Worm (Caenorhabditis elegans) whole organism, L4 larva: Measurements from ENCODE around the gene F37B12.3.

Experiments used
- D1046.2 ChIP-seq: fragments of 200-800 bp; sonication (Bioruptor generic); IDR thresholded peaks from 2 replicates; pipeline ENCODE4 v1.3.6; 2022; ENCODE audit warnings: missing genetic modification characterization, missing compliant biosample characterization
- F44E2.7 ChIP-seq: fragments of 200-800 bp; sonication (Bioruptor generic); IDR thresholded peaks from 2 replicates; pipeline ENCODE4 v2.1.2; 2022; ENCODE audit warnings: missing genetic modification characterization, missing compliant biosample characterization
- F49E8.2 ChIP-seq: sonication (generic microtip); optimal IDR thresholded peaks from 2 replicates; lab custom pipeline; 2016; ENCODE audit warnings: missing compliant biosample characterization, mild to moderate bottlenecking, missing genetic modification characterization, borderline replicate concordance
- T20F7.1 ChIP-seq: fragments of 200-800 bp; sonication (Bioruptor generic); optimal IDR thresholded peaks from 2 replicates; lab custom pipeline; 2018; ENCODE audit warnings: mild to moderate bottlenecking, missing genetic modification characterization, missing compliant biosample characterization
- Y48G9A.11 ChIP-seq: fragments of 200-800 bp; sonication (Bioruptor generic); IDR thresholded peaks from 2 replicates; pipeline ENCODE4 v1.3.6; 2022; ENCODE audit warnings: missing genetic modification reagents, missing genetic modification characterization, missing compliant biosample characterization
- Y5F2A.4 ChIP-seq: fragments of 200-800 bp; sonication (Bioruptor generic); optimal IDR thresholded peaks from 2 replicates; lab custom pipeline; 2018; ENCODE audit warnings: mild to moderate bottlenecking, missing genetic modification characterization, missing compliant biosample characterization
- ama-1 ChIP-seq: fragments of 150-350 bp; optimal IDR thresholded peaks from 2 replicates; lab custom pipeline; 2014; ENCODE audit warnings: inconsistent platforms, mixed read lengths
- arid-1 ChIP-seq: fragments of 200-800 bp; sonication (Bioruptor generic); conservative IDR thresholded peaks from 2 replicates; pipeline ENCODE4 v1.3.6; 2022; ENCODE audit warnings: missing genetic modification reagents, missing genetic modification characterization, missing compliant biosample characterization
- ceh-62 ChIP-seq: sonication (generic microtip); optimal IDR thresholded peaks from 2 replicates; lab custom pipeline; 2017; ENCODE audit warnings: missing biosample characterization, missing genetic modification characterization
- ctbp-1 ChIP-seq: fragments of 200-800 bp; sonication (Bioruptor generic); IDR thresholded peaks from 2 replicates; pipeline ENCODE4 v1.3.6; 2022; ENCODE audit warnings: missing genetic modification reagents, missing genetic modification characterization, missing compliant biosample characterization
- daf-12 ChIP-seq: fragments of 150-350 bp; optimal IDR thresholded peaks from 2 replicates; lab custom pipeline; 2014; ENCODE audit warnings: missing biosample characterization, missing genetic modification reagents, missing genetic modification characterization
- daf-16 ChIP-seq, 3 experiments: sonication (generic microtip); optimal IDR thresholded peaks; 2 replicates each; lab custom pipeline; 2016 to 2017; ENCODE audit warnings: missing genetic modification characterization in 3 of 3, missing genetic modification reagents in 3 of 3, mild to moderate bottlenecking in 2 of 3, missing compliant biosample characterization in 2 of 3, missing biosample characterization in 1 of 3, moderate library complexity in 1 of 3
- daf-19 ChIP-seq: fragments of 200-800 bp; sonication (Bioruptor generic); conservative IDR thresholded peaks from 2 replicates; pipeline ENCODE4 v1.3.6; 2022; ENCODE audit warnings: missing genetic modification characterization, missing compliant biosample characterization
- daf-8 ChIP-seq: fragments of 200-800 bp; sonication (Bioruptor generic); IDR thresholded peaks from 2 replicates; pipeline ENCODE4 v1.3.6; 2022; ENCODE audit warnings: missing genetic modification characterization, missing compliant biosample characterization
- dmd-8 ChIP-seq: fragments of 200-800 bp; sonication (Bioruptor generic); IDR thresholded peaks from 2 replicates; pipeline ENCODE4 v1.3.6; 2022; ENCODE audit warnings: missing genetic modification characterization, missing compliant biosample characterization
- hif-1 ChIP-seq, 2 experiments: sonication (generic microtip); optimal IDR thresholded peaks; 2 replicates each; lab custom pipeline; 2016 to 2017; ENCODE audit warnings: missing compliant biosample characterization in 2 of 2, missing genetic modification characterization in 2 of 2, missing genetic modification reagents in 2 of 2, missing genotype in 2 of 2, mild to moderate bottlenecking in 1 of 2
- hlh-30 ChIP-seq: sonication (generic microtip); optimal IDR thresholded peaks from 2 replicates; lab custom pipeline; 2017; ENCODE audit warnings: antibody characterized with exemption, mild to moderate bottlenecking, missing genetic modification characterization, missing compliant biosample characterization; ENCODE audit not compliant: insufficient read depth
- lin-38 ChIP-seq: fragments of 200-800 bp; sonication (Bioruptor generic); IDR thresholded peaks from 2 replicates; pipeline ENCODE4 v1.3.6; 2022; ENCODE audit warnings: missing genetic modification reagents, missing genetic modification characterization, missing compliant biosample characterization
- lin-39 ChIP-seq: fragments of 150-350 bp; optimal IDR thresholded peaks from 2 replicates; lab custom pipeline; 2014; ENCODE audit warnings: missing biosample characterization, missing genetic modification reagents, missing genetic modification characterization
- madf-5 ChIP-seq, 2 experiments: fragments of 200-800 bp; sonication (Bioruptor generic); IDR thresholded peaks; 2 replicates each; pipeline ENCODE4 v1.3.6; 2022; ENCODE audit warnings: missing compliant biosample characterization in 2 of 2, missing genetic modification characterization in 2 of 2
- mes-2 ChIP-seq: sonication (generic microtip); optimal IDR thresholded peaks from 2 replicates; lab custom pipeline; 2016; ENCODE audit warnings: missing genotype, mild to moderate bottlenecking, missing genetic modification characterization, missing compliant biosample characterization; ENCODE audit not compliant: poor library complexity, severe bottlenecking
- mxl-2 ChIP-seq: fragments of 200-800 bp; sonication (Bioruptor generic); conservative IDR thresholded peaks from 2 replicates; pipeline ENCODE4 v1.3.6; 2022; ENCODE audit warnings: missing genetic modification reagents, missing genetic modification characterization, missing compliant biosample characterization
- nhr-10 ChIP-seq: fragments of 150-350 bp; optimal IDR thresholded peaks from 2 replicates; lab custom pipeline; 2014; ENCODE audit warnings: missing biosample characterization, missing genetic modification characterization
- nhr-111 ChIP-seq: fragments of 200-800 bp; sonication (Bioruptor generic); optimal IDR thresholded peaks from 2 replicates; lab custom pipeline; 2018; ENCODE audit warnings: mild to moderate bottlenecking, missing genetic modification characterization, missing compliant biosample characterization
- nhr-25 ChIP-seq: sonication (generic microtip); optimal IDR thresholded peaks from 2 replicates; lab custom pipeline; 2017; ENCODE audit warnings: missing genetic modification characterization, mild to moderate bottlenecking, missing compliant biosample characterization, antibody characterized with exemption, moderate library complexity, borderline replicate concordance; ENCODE audit not compliant: insufficient read depth
- nhr-48 ChIP-seq: sonication (generic microtip); optimal IDR thresholded peaks from 2 replicates; lab custom pipeline; 2016; ENCODE audit warnings: mild to moderate bottlenecking, missing genetic modification characterization, missing compliant biosample characterization
- nhr-77 ChIP-seq: fragments of 150-350 bp; optimal IDR thresholded peaks from 2 replicates; lab custom pipeline; 2014; ENCODE audit warnings: missing biosample characterization, missing genetic modification characterization
- pqm-1 ChIP-seq: sonication (generic microtip); optimal IDR thresholded peaks from 2 replicates; lab custom pipeline; 2017; ENCODE audit warnings: missing biosample characterization, missing genetic modification characterization
- set-16 ChIP-seq: fragments of 200-800 bp; sonication (Bioruptor generic); IDR thresholded peaks from 2 replicates; pipeline ENCODE4 v1.3.6; 2022; ENCODE audit warnings: missing genetic modification reagents, missing genetic modification characterization, missing compliant biosample characterization
- snpc-1.2 ChIP-seq: fragments of 200-800 bp; sonication (Bioruptor generic); IDR thresholded peaks from 2 replicates; pipeline ENCODE4 v1.3.6; 2022; ENCODE audit warnings: missing genetic modification reagents, missing genetic modification characterization, missing compliant biosample characterization
- tra-1 ChIP-seq: fragments of 200-800 bp; sonication (Bioruptor generic); IDR thresholded peaks from 2 replicates; pipeline ENCODE4 v1.3.6; 2022; ENCODE audit warnings: missing genetic modification reagents, missing genetic modification characterization, missing compliant biosample characterization
- unc-130 ChIP-seq: sonication (generic microtip); optimal IDR thresholded peaks from 2 replicates; lab custom pipeline; 2016; ENCODE audit warnings: missing genetic modification reagents, missing genetic modification characterization, missing compliant biosample characterization
- unc-62 ChIP-seq, 3 experiments: fragments of 150-350 bp in 1 of 3; sonication (generic microtip); optimal IDR thresholded peaks in 2 of 3; peaks in 1 of 3; 1 replicate in 1 of 3; 2 replicates in 2 of 3; lab custom pipeline; 2014 to 2017; ENCODE audit warnings: missing biosample characterization in 3 of 3, missing genetic modification characterization in 3 of 3, missing genetic modification reagents in 3 of 3, missing genotype in 1 of 3
- vab-7 ChIP-seq: fragments of 200-800 bp; sonication (Bioruptor generic); IDR thresholded peaks from 2 replicates; pipeline ENCODE4 v1.3.6; 2022; ENCODE audit warnings: missing genetic modification reagents, missing genetic modification characterization, missing compliant biosample characterization

Gene F37B12.3

ce11 chrII:9057035-9057668 is 15.9 kb upstream of the F37B12.3 start, which contains the start of gene rpl-32 (continued):
- TF ChIP-seq daf-16 (GFP tag; optimal IDR thresholded peaks at IDR 0.05; lab: Kevin White, UChicago) (no peak), daf-16 (tag; optimal IDR thresholded peaks at IDR 0.05; lab: Kevin White, UChicago) (peak; percentile 17), pqm-1 (tag; lab: Kevin White, UChicago) (no peak), daf-12 (tag; lab: Kevin White, UChicago) (no peak), unc-62 (GFP tag; optimal IDR thresholded peaks at IDR 0.05 in 1 of 2; lab: Kevin White, UChicago) (no peak), unc-62 (tag; optimal IDR thresholded peaks at IDR 0.05; lab: Kevin White, UChicago) (no peak), nhr-25 (tag; lab: Kevin White, UChicago) (peak; percentile 33), T20F7.1 (peak; percentile 82), lin-39 (tag; lab: Kevin White, UChicago) (no peak), nhr-111 (GFP tag; lab: Kevin White, UChicago) (no peak), mes-2 (tag; lab: Kevin White, UChicago) (peak; percentile 80), nhr-77 (peak; percentile 94), mxl-2 (GFP tag; lab: Robert Waterston, UW) (no peak), daf-8 (GFP tag; lab: Robert Waterston, UW) (no peak), snpc-1.2 (GFP tag; lab: Robert Waterston, UW) (no peak), F49E8.2 (tag; lab: Kevin White, UChicago) (no peak), nhr-10 (no peak), unc-130 (GFP tag; lab: Kevin White, UChicago) (peak; percentile 66), daf-19 (GFP tag; lab: Robert Waterston, UW) (0 out of 2 replicates have a peak, but pooled peaks have one; percentile 17), hlh-30 (tag; lab: Kevin White, UChicago) (peak; percentile 76), madf-5 (GFP tag; IDR thresholded peaks at IDR 0.05; lab: Robert Waterston, UW) (no peak), vab-7 (GFP tag; lab: Robert Waterston, UW) (no peak; the same call in 1 of the 2 replicates), nhr-48 (tag; lab: Kevin White, UChicago) (no peak)

ce11 chrII:9056215-9056819 is 15.1 kb upstream of the F37B12.3 start:
- 0 out of 2 replicates have a peak, but pooled peaks have one; percentile 38 for TF ChIP-seq F44E2.7
- TF ChIP-seq arid-1 (GFP tag; lab: Robert Waterston, UW): peak; percentile 81
- 0 out of 2 replicates have a peak, but pooled peaks have one; percentile 8 for TF ChIP-seq D1046.2
- TF ChIP-seq ama-1 (lab: Kevin White, UChicago): peak; percentile 59
- peak; percentile 17 for TF ChIP-seq Y5F2A.4 (GFP tag; lab: Kevin White, UChicago)
- TF ChIP-seq ctbp-1 (GFP tag; lab: Robert Waterston, UW): 0 out of 2 replicates have a peak, but pooled peaks have one; percentile 33
- peak; percentile 18 for TF ChIP-seq unc-130 (GFP tag; lab: Kevin White, UChicago)
- TF ChIP-seq Y48G9A.11 (GFP tag; lab: Robert Waterston, UW): peak; percentile 70
- no peak for TF ChIP-seq T20F7.1
- TF ChIP-seq hif-1 (tag; optimal IDR thresholded peaks at IDR 0.05; lab: Kevin White, UChicago): no peak
- no peak for TF ChIP-seq ceh-62 (tag; lab: Kevin White, UChicago)
- TF ChIP-seq snpc-1.2 (GFP tag; lab: Robert Waterston, UW): peak; percentile 53; the same call in 1 of the 2 replicates
- TF ChIP-seq daf-19 (GFP tag; lab: Robert Waterston, UW): 0 out of 2 replicates have a peak, but pooled peaks have one; percentile 18
- peak; percentile 82 for TF ChIP-seq lin-38 (GFP tag; lab: Robert Waterston, UW)
- TF ChIP-seq set-16 (GFP tag; lab: Robert Waterston, UW): no peak
- peak; percentile 65; the same call in 1 of the 2 replicates for TF ChIP-seq dmd-8 (GFP tag; lab: Robert Waterston, UW)
- TF ChIP-seq madf-5 (GFP tag; IDR thresholded peaks at IDR 0.05; lab: Robert Waterston, UW): 0 out of 4 replicates have a peak, but pooled peaks of 1 of the 2 experiments have one; percentile 27
- no peak for TF ChIP-seq unc-62 (GFP tag; optimal IDR thresholded peaks at IDR 0.05 in 1 of 2; lab: Kevin White, UChicago)
- TF ChIP-seq unc-62 (tag; optimal IDR thresholded peaks at IDR 0.05; lab: Kevin White, UChicago): no peak
- peak; percentile 90 for TF ChIP-seq F49E8.2 (tag; lab: Kevin White, UChicago)
- TF ChIP-seq tra-1 (GFP tag; lab: Robert Waterston, UW): 0 out of 2 replicates have a peak, but pooled peaks have one; percentile 31
